Worm (Caenorhabditis elegans) whole organism, young adult: ENCODE results near the gene dot-1.4.
"Not testable (repeated sequence)": the region's sequence is repeated elsewhere in the genome, so short reads cannot be mapped to it uniquely, and the experiment has no call there.

ENCODE experiments used
- B0261.1 ChIP-seq: sonication (generic microtip); optimal IDR thresholded peaks from 2 replicates; lab custom pipeline; 2016; ENCODE audit warnings: mild to moderate bottlenecking, missing genetic modification characterization, moderate library complexity, missing compliant biosample characterization
- C17E4.6 ChIP-seq: fragments of 200-800 bp; sonication (Bioruptor generic); IDR thresholded peaks from 2 replicates; pipeline ENCODE4 v1.3.6; 2022; ENCODE audit warnings: missing genetic modification reagents, missing genetic modification characterization, missing compliant biosample characterization
- F55B11.4 ChIP-seq: sonication (generic microtip); optimal IDR thresholded peaks from 2 replicates; lab custom pipeline; 2016; ENCODE audit warnings: missing compliant biosample characterization, missing genetic modification characterization, borderline replicate concordance; ENCODE audit not compliant: insufficient read depth
- F57A8.1 ChIP-seq: fragments of 200-800 bp; sonication (Bioruptor generic); optimal IDR thresholded peaks from 2 replicates; lab custom pipeline; 2018; ENCODE audit warnings: mild to moderate bottlenecking, missing genetic modification characterization, moderate library complexity, missing compliant biosample characterization
- K11D2.4 ChIP-seq: fragments of 200-800 bp; sonication (Bioruptor generic); IDR thresholded peaks from 2 replicates; pipeline ENCODE4 v1.3.6; 2022; ENCODE audit warnings: missing genetic modification reagents, missing genetic modification characterization, missing compliant biosample characterization
- T07F8.4 ChIP-seq: sonication (generic microtip); optimal IDR thresholded peaks from 2 replicates; lab custom pipeline; 2016; ENCODE audit warnings: mild to moderate bottlenecking, missing genetic modification characterization, moderate library complexity, missing compliant biosample characterization
- Y67H2A.10 ChIP-seq: fragments of 200-800 bp; sonication (Bioruptor generic); conservative IDR thresholded peaks from 2 replicates; pipeline ENCODE4 v1.3.6; 2022; ENCODE audit warnings: missing genetic modification reagents, missing genetic modification characterization, missing compliant biosample characterization
- Y95B8A.8 ChIP-seq: fragments of 200-800 bp; sonication (Bioruptor generic); IDR thresholded peaks from 2 replicates; pipeline ENCODE4 v1.3.6; 2022; ENCODE audit warnings: missing genetic modification reagents, missing genetic modification characterization, missing compliant biosample characterization
- ama-1 ChIP-seq, 3 experiments: fragments of 150-350 bp in 1 of 3; sonication (generic microtip) in 2 of 3; optimal IDR thresholded peaks; 2 replicates each; lab custom pipeline; 2014 to 2018; ENCODE audit warnings: missing biosample characterization in 2 of 3, missing genetic modification characterization in 2 of 3, missing genetic modification reagents in 2 of 3
- aptf-2 ChIP-seq: fragments of 200-800 bp; sonication (Bioruptor generic); conservative IDR thresholded peaks from 2 replicates; pipeline ENCODE4 v1.3.6; 2022; ENCODE audit warnings: missing genetic modification reagents, missing genetic modification characterization, missing compliant biosample characterization
- atf-7 ChIP-seq: sonication (generic microtip); optimal IDR thresholded peaks from 2 replicates; lab custom pipeline; 2017; ENCODE audit warnings: mild to moderate bottlenecking, missing genetic modification characterization, missing compliant biosample characterization
- athp-1 ChIP-seq: sonication (generic microtip); optimal IDR thresholded peaks from 2 replicates; lab custom pipeline; 2017; ENCODE audit warnings: mild to moderate bottlenecking, missing genetic modification characterization, missing compliant biosample characterization
- attf-3 ChIP-seq: fragments of 200-800 bp; sonication (Bioruptor generic); conservative IDR thresholded peaks from 2 replicates; pipeline ENCODE4 v1.3.6; 2022; ENCODE audit warnings: missing genetic modification reagents, missing genetic modification characterization, missing compliant biosample characterization
- ceh-100 ChIP-seq: fragments of 200-800 bp; sonication (Bioruptor generic); IDR thresholded peaks from 2 replicates; pipeline ENCODE4 v1.3.6; 2022; ENCODE audit warnings: missing genetic modification reagents, missing genetic modification characterization, missing compliant biosample characterization
- egl-18 ChIP-seq: fragments of 200-800 bp; sonication (Bioruptor generic); IDR thresholded peaks from 2 replicates; pipeline ENCODE4 v1.3.6; 2022; ENCODE audit warnings: missing genetic modification reagents, missing genetic modification characterization, missing compliant biosample characterization
- gei-17 ChIP-seq: fragments of 200-800 bp; sonication (Bioruptor generic); optimal IDR thresholded peaks from 2 replicates; lab custom pipeline; 2018; ENCODE audit warnings: mild to moderate bottlenecking, missing genetic modification characterization, missing compliant biosample characterization
- him-1 ChIP-seq: sonication (generic microtip); optimal IDR thresholded peaks from 2 replicates; lab custom pipeline; 2016; ENCODE audit warnings: missing genotype, missing genetic modification reagents, missing genetic modification characterization, missing compliant biosample characterization
- hlh-12 ChIP-seq: sonication (generic microtip); optimal IDR thresholded peaks from 2 replicates; lab custom pipeline; 2016; ENCODE audit warnings: missing genetic modification characterization, missing compliant biosample characterization
- hlh-26 ChIP-seq: fragments of 200-800 bp; sonication (Bioruptor generic); conservative IDR thresholded peaks from 2 replicates; pipeline ENCODE4 v1.3.6; 2022; ENCODE audit warnings: missing genetic modification reagents, missing genetic modification characterization, missing compliant biosample characterization
- let-607 ChIP-seq, 2 experiments: fragments of 200-800 bp in 1 of 2; sonication (Bioruptor generic) in 1 of 2; sonication (generic microtip) in 1 of 2; optimal IDR thresholded peaks; 2 replicates each; lab custom pipeline; 2016 to 2018; ENCODE audit warnings: mild to moderate bottlenecking in 2 of 2, missing compliant biosample characterization in 2 of 2, missing genetic modification characterization in 2 of 2, moderate library complexity in 2 of 2, missing genotype in 1 of 2
- lin-40 ChIP-seq: sonication (generic microtip); optimal IDR thresholded peaks from 2 replicates; lab custom pipeline; 2016; ENCODE audit warnings: missing genetic modification characterization, mild to moderate bottlenecking, missing compliant biosample characterization, missing genotype, missing genetic modification reagents
- madf-8 ChIP-seq: fragments of 200-800 bp; sonication (Bioruptor generic); conservative IDR thresholded peaks from 2 replicates; pipeline ENCODE4 v1.3.6; 2022; ENCODE audit warnings: missing genetic modification reagents, missing genetic modification characterization, missing compliant biosample characterization
- mcd-1 ChIP-seq: fragments of 200-800 bp; sonication (Bioruptor generic); IDR thresholded peaks from 2 replicates; pipeline ENCODE4 v1.3.6; 2022; ENCODE audit warnings: missing genetic modification reagents, missing genetic modification characterization, missing compliant biosample characterization
- nfya-2 ChIP-seq: fragments of 200-800 bp; sonication (Bioruptor generic); IDR thresholded peaks from 2 replicates; pipeline ENCODE4 v1.3.6; 2022; ENCODE audit warnings: missing genetic modification reagents, missing genetic modification characterization, missing compliant biosample characterization
- nhr-27 ChIP-seq: fragments of 200-800 bp; sonication (Bioruptor generic); optimal IDR thresholded peaks from 2 replicates; lab custom pipeline; 2018; ENCODE audit warnings: mild to moderate bottlenecking, missing genetic modification characterization, moderate library complexity, missing compliant biosample characterization
- nhr-80 ChIP-seq: sonication (generic microtip); optimal IDR thresholded peaks from 2 replicates; lab custom pipeline; 2016; ENCODE audit warnings: missing genetic modification characterization, missing compliant biosample characterization
- rec-8 ChIP-seq, 2 experiments: sonication (generic microtip); optimal IDR thresholded peaks; 2 replicates each; lab custom pipeline; 2016; ENCODE audit warnings: mild to moderate bottlenecking in 2 of 2, missing genetic modification characterization in 2 of 2, missing genetic modification reagents in 2 of 2, missing genotype in 2 of 2, missing biosample characterization in 1 of 2, missing compliant biosample characterization in 1 of 2, moderate library complexity in 1 of 2
- repo-1 ChIP-seq: sonication (generic microtip); optimal IDR thresholded peaks from 2 replicates; lab custom pipeline; 2017; ENCODE audit warnings: mild to moderate bottlenecking, missing genetic modification characterization, missing compliant biosample characterization
- rpc-1 ChIP-seq, 2 experiments: fragments of 150-350 bp in 1 of 2; sonication (generic microtip) in 1 of 2; optimal IDR thresholded peaks; 2 replicates each; lab custom pipeline; 2014 to 2018; ENCODE audit warnings: missing biosample characterization in 1 of 2, missing genetic modification characterization in 1 of 2, missing genetic modification reagents in 1 of 2, missing genotype in 1 of 2
- snpc-1.3 ChIP-seq: sonication (generic microtip); optimal IDR thresholded peaks from 2 replicates; lab custom pipeline; 2017; ENCODE audit warnings: missing genetic modification characterization, mild to moderate bottlenecking, missing compliant biosample characterization, antibody characterized with exemption, moderate library complexity, missing genotype, missing genetic modification reagents; ENCODE audit not compliant: insufficient read depth
- snpc-3.4 ChIP-seq: sonication (generic microtip); optimal IDR thresholded peaks from 2 replicates; lab custom pipeline; 2017; ENCODE audit warnings: missing genetic modification characterization, mild to moderate bottlenecking, missing compliant biosample characterization, antibody characterized with exemption, moderate library complexity, missing genotype, missing genetic modification reagents
- sptf-2 ChIP-seq: fragments of 200-800 bp; sonication (Bioruptor generic); optimal IDR thresholded peaks from 2 replicates; lab custom pipeline; 2018; ENCODE audit warnings: mild to moderate bottlenecking, missing genetic modification characterization, missing compliant biosample characterization
- ztf-18 ChIP-seq: sonication (generic microtip); optimal IDR thresholded peaks from 2 replicates; lab custom pipeline; 2016; ENCODE audit warnings: missing genotype, mild to moderate bottlenecking, missing genetic modification characterization, missing compliant biosample characterization

dot-1.4 gene

DNA sequence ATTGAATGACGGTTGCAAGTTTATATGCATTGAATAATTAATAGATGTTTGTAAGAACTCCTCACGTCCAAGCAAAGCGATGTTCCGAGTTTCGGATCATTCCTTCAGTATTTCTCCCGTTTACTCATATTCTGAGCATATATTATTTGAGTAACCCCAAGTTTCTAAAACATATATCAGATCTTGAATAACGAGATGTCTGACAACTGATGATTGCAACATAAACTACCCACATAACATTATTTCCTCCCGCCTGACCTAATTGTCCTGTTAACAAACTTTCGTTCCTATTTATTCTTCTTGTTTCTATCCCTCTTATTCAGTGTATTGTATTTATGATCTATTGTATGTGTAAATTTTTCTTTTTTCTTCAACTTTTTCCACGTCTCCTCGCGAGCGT, 29.6 kb upstream of the dot-1.4 start, which contains the start of gene C49F5.13:
Gene C49F5.13, plus strand, starts transcription at position 301 of the 400 bp plus-strand sequence.
- TF ChIP-seq lin-40 (tag; lab: Kevin White, UChicago); F57A8.1 (GFP tag; lab: Kevin White, UChicago); ama-1 (optimal IDR thresholded peaks at IDR 0.05; lab: Kevin White, UChicago); ama-1 (GFP tag; optimal IDR thresholded peaks at IDR 0.05; lab: Kevin White, UChicago): not testable (repeated sequence)

- no peak for TF ChIP-seq C17E4.6 (GFP tag; lab: Robert Waterston, UW)
- peak; percentile 7 for TF ChIP-seq nhr-80 (tag; lab: Kevin White, UChicago)
- no peak for TF ChIP-seq aptf-2 (GFP tag; lab: Robert Waterston, UW)
- TF ChIP-seq Y67H2A.10 (GFP tag; lab: Robert Waterston, UW) = no peak
- no peak for TF ChIP-seq snpc-3.4
These were observed 28.4 kb upstream of the dot-1.4 start, which contains the start of gene C49F5.8 for ce11 chrX:11959838-11960237. Gene C49F5.8, plus strand, starts transcription at chrX:11960138.

ce11 chrX:11957246-11957645, 25.8 kb upstream of the dot-1.4 start, which contains the start of gene T08D10.5:
Gene T08D10.5, plus strand, starts transcription at chrX:11957546.
- TF ChIP-seq sptf-2 (GFP tag; lab: Kevin White, UChicago) = no peak
- TF ChIP-seq rpc-1 (optimal IDR thresholded peaks at IDR 0.05; lab: Kevin White, UChicago) = no peak
- TF ChIP-seq rpc-1 (tag; optimal IDR thresholded peaks at IDR 0.05; lab: Kevin White, UChicago) = no peak
- no peak for TF ChIP-seq gei-17 (GFP tag; lab: Kevin White, UChicago)
- TF ChIP-seq repo-1 (tag; lab: Kevin White, UChicago) = no peak
- no peak for TF ChIP-seq attf-3 (GFP tag; lab: Robert Waterston, UW)
- TF ChIP-seq F55B11.4 (tag; lab: Kevin White, UChicago) = no peak
- no peak for TF ChIP-seq nhr-27 (tag; lab: Kevin White, UChicago)
- no peak for TF ChIP-seq ama-1 (optimal IDR thresholded peaks at IDR 0.05; lab: Kevin White, UChicago)
- no peak for TF ChIP-seq ama-1 (GFP tag; optimal IDR thresholded peaks at IDR 0.05; lab: Kevin White, UChicago)
- no peak for TF ChIP-seq Y95B8A.8 (GFP tag; lab: Robert Waterston, UW)
- no peak for TF ChIP-seq ztf-18
- TF ChIP-seq Y67H2A.10 (GFP tag; lab: Robert Waterston, UW) = no peak
- TF ChIP-seq hlh-12 (tag; lab: Kevin White, UChicago) = no peak
- TF ChIP-seq mcd-1 (GFP tag; lab: Robert Waterston, UW) = no peak
- TF ChIP-seq rec-8 (tag; optimal IDR thresholded peaks at IDR 0.05; lab: Kevin White, UChicago) = no peak
- TF ChIP-seq K11D2.4 = no peak
- TF ChIP-seq madf-8 (GFP tag; lab: Robert Waterston, UW) = no peak
- TF ChIP-seq athp-1 = no peak

ce11 chrX:11955125-11955524, 23.7 kb upstream of the dot-1.4 start, which contains the start of gene T08D10.3:
Gene T08D10.3, plus strand, starts transcription at chrX:11955425.
- TF ChIP-seq nhr-80 (tag; lab: Kevin White, UChicago) = peak; percentile 8
- no peak for TF ChIP-seq snpc-1.3 (tag; lab: Kevin White, UChicago)

DNA sequence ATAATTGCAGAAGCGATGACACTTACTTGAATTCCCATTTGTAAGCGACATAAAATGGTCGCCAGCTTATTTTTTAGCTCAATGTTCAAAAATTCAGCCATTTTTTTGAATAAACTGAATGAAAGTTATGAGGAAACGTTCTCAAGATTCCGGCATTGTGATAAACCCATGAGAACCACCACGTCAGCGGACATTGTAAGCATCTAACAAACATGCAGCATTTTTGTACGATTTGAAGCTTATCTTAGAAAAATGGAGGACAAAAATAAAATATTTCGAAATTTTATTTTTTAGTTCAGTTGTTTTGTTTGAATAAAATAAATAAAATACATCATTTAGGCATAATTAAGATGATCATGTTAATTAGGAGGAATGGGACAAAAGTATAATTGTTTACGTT, 21.8 kb upstream of the dot-1.4 start, which contains the start of gene T08D10.4:
Gene T08D10.4, minus strand, starts transcription at position 101 of the 400 bp plus-strand sequence.
- TF ChIP-seq attf-3 (GFP tag; lab: Robert Waterston, UW) (no peak), nfya-2 (GFP tag; lab: Robert Waterston, UW) (no peak), atf-7 (tag; lab: Kevin White, UChicago) (no peak), ceh-100 (no peak), let-607 (tag; optimal IDR thresholded peaks at IDR 0.05; lab: Kevin White, UChicago) (no peak), him-1 (no peak), T07F8.4 (no peak), repo-1 (tag; lab: Kevin White, UChicago) (no peak), egl-18 (GFP tag; lab: Robert Waterston, UW) (no peak), hlh-26 (GFP tag; lab: Robert Waterston, UW) (no peak), B0261.1 (tag; lab: Kevin White, UChicago) (no peak)
- TF ChIP-seq, all 124 proteins: peak for 0
